Worm (Caenorhabditis elegans): ENCODE results near the gene C18A3.11.

Gene C18A3.11

DNA sequence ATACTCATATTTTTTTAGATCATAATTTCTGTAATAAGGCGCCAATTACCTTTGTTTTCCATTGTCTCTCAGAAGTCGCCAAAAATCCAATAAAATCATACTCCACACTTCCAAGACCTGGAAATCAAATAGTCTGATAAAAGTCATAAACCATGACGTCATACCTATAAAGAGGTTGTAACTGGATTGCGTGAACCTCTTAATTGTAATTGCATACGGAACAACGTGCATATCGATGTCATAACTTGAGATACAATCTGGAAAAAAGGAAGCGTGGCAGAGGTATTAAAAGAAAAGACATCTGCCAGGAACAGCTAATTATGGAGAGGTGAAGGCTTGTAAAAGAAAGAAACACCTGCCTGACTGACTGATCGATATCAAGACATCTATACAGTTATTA, 14.3 kb downstream of the C18A3.11 start, which contains the start of gene F10C1.9:
Gene F10C1.9, minus strand, starts transcription at position 197 of the 400 bp plus-strand sequence.
- TF ChIP-seq aha-1 (tag; optimal IDR thresholded peaks at IDR 0.05): no peak
- TF ChIP-seq unc-30 (tag; optimal IDR thresholded peaks at IDR 0.05): no peak
- no peak for TF ChIP-seq vab-15 (tag; optimal IDR thresholded peaks at IDR 0.05)
- peak; percentile 0 for TF ChIP-seq elt-2 (tag; optimal IDR thresholded peaks at IDR 0.05)
- TF ChIP-seq lin-13 (GFP tag; optimal IDR thresholded peaks at IDR 0.05): no peak
- no peak for TF ChIP-seq alr-1 (tag; optimal IDR thresholded peaks at IDR 0.05; ENCODE audit: borderline replicate concordance)
- TF ChIP-seq hlh-17 (GFP tag; optimal IDR thresholded peaks at IDR 0.05; ENCODE audit: borderline replicate concordance): no peak

DNA sequence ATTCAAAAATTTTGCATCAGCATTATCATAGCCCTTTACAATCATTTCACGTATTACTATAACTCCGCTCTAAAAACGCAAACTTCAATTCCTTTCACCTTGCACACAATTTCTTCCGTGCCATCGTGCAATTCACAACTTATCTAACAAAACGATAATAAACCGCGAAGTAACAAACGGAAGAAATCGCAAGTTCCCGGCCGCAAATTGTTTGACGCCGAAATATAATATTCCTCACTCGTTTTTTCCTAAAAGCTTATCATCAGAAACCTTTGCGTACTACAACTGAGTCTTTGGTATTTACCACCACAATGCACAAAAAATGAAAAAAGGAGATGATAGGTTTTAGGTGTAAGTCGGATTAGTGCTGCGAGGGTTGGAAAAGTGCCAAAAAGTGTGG, 16.5 kb downstream of the C18A3.11 start:
- TF ChIP-seq ces-1 (GFP tag; optimal IDR thresholded peaks at IDR 0.05) (no peak), egl-13 (tag; optimal IDR thresholded peaks at IDR 0.05) (no peak), dpl-1 (GFP tag; optimal IDR thresholded peaks at IDR 0.05) (no peak), elt-2 (tag; optimal IDR thresholded peaks at IDR 0.05) (peak; percentile 96), lin-35 (GFP tag; optimal IDR thresholded peaks at IDR 0.05) (peak in 1 of 2 experiments; percentile 24), jun-1 (tag; optimal IDR thresholded peaks at IDR 0.05) (peak; percentile 0), hlh-17 (GFP tag; optimal IDR thresholded peaks at IDR 0.05; ENCODE audit: borderline replicate concordance) (no peak)

ce11 chrII:5748395-5748794, 17.6 kb downstream of the C18A3.11 start:
- TF ChIP-seq alr-1 (tag; optimal IDR thresholded peaks at IDR 0.05; ENCODE audit: borderline replicate concordance) (no peak), jun-1 (tag; optimal IDR thresholded peaks at IDR 0.05) (peak; percentile 47), lir-3 (tag; optimal IDR thresholded peaks at IDR 0.05; ENCODE audit: poor library complexity) (no peak), egl-27 (tag; optimal IDR thresholded peaks at IDR 0.05) (no peak), nhr-11 (tag; optimal IDR thresholded peaks at IDR 0.05) (no peak), unc-130 (tag; optimal IDR thresholded peaks at IDR 0.05) (no peak), isw-1 (GFP tag; IDR thresholded peaks at IDR 0.05) (no peak), elt-2 (tag; optimal IDR thresholded peaks at IDR 0.05) (peak; percentile 99), lin-35 (GFP tag; optimal IDR thresholded peaks at IDR 0.05) (peak in 1 of 2 experiments; percentile 12), nhr-71 (tag; optimal IDR thresholded peaks at IDR 0.05) (peak; percentile 4), lin-39 (tag; optimal IDR thresholded peaks at IDR 0.05) (no peak), aha-1 (tag; optimal IDR thresholded peaks at IDR 0.05) (no peak), nhr-20 (tag; optimal IDR thresholded peaks at IDR 0.05) (peak; percentile 3), lin-14 (GFP tag; optimal IDR thresholded peaks at IDR 0.05) (peak; percentile 24), fkh-10 (GFP tag; optimal IDR thresholded peaks at IDR 0.05) (no peak), tlp-1 (tag; optimal IDR thresholded peaks at IDR 0.05) (peak; percentile 65), nhr-237 (tag; optimal IDR thresholded peaks at IDR 0.05) (no peak), pqm-1 (tag; optimal IDR thresholded peaks at IDR 0.05) (peak; percentile 90), C34B4.2 (tag; optimal IDR thresholded peaks at IDR 0.05) (no peak), unc-86 (tag; optimal IDR thresholded peaks at IDR 0.05) (no peak), ets-5 (GFP tag; IDR thresholded peaks at IDR 0.05) (no peak), unc-98 (GFP tag; IDR thresholded peaks at IDR 0.05) (no peak), dsc-1 (tag; optimal IDR thresholded peaks at IDR 0.05) (no peak)

ce11 chrII:5749733-5750238, 19.0 kb downstream of the C18A3.11 start, which contains the start of gene ifb-2:
ifb-2 (plus strand) TSS chrII:5750188.
- TF ChIP-seq skn-1 (tag; optimal IDR thresholded peaks at IDR 0.05): no peak
- no peak for TF ChIP-seq unc-130 (tag; optimal IDR thresholded peaks at IDR 0.05)
- peak; percentile 90 for TF ChIP-seq elt-2 (tag; optimal IDR thresholded peaks at IDR 0.05)
- TF ChIP-seq unc-62 (GFP tag; optimal IDR thresholded peaks at IDR 0.05): no peak
- no peak for TF ChIP-seq swsn-7 (tag; optimal IDR thresholded peaks at IDR 0.05)
- TF ChIP-seq lin-35 (GFP tag; optimal IDR thresholded peaks at IDR 0.05): peak in 1 of 2 experiments; percentile 15
- no peak for TF ChIP-seq nhr-76 (tag; optimal IDR thresholded peaks at IDR 0.05)
- no peak for TF ChIP-seq pax-3 (tag; optimal IDR thresholded peaks at IDR 0.05)
- no peak for TF ChIP-seq egl-13 (tag; optimal IDR thresholded peaks at IDR 0.05)
- no peak for TF ChIP-seq sptf-1 (tag; optimal IDR thresholded peaks at IDR 0.05)
- TF ChIP-seq tbx-2 (tag; optimal IDR thresholded peaks at IDR 0.05): no peak
- TF ChIP-seq ztf-11 (tag; optimal IDR thresholded peaks at IDR 0.05): no peak
